Worm (Caenorhabditis elegans): ENCODE results near the gene nspg-7.1.

DNA sequence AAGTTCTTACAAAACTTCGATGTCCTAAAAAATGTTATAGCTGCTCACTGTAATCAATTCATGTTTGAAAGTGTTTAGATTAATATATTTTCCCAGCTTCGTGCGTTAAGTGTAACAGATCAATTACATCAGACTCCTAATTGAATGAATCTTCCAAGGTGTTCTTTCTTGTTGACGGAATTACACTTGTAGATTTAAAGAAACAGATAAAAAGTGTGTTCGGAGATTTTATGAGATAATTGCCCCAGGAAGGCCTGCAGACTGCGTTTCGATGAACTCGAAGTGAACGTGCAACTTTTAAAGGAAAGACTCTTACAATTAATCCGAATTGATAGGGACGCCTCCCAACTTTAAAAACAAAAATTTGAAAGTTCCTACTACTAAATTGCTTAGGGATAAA lies 41.0 kb downstream of the nspg-7.1 start:
- TF ChIP-seq mls-2 (tag; optimal IDR thresholded peaks at IDR 0.05) (no peak), sptf-1 (tag; optimal IDR thresholded peaks at IDR 0.05) (no peak), nhr-12 (tag; optimal IDR thresholded peaks at IDR 0.05) (no peak), pha-4 (tag; optimal IDR thresholded peaks at IDR 0.05) (no peak), elt-3 (tag; optimal IDR thresholded peaks at IDR 0.05) (no peak), nhr-237 (tag; optimal IDR thresholded peaks at IDR 0.05) (no peak), nhr-2 (tag; optimal IDR thresholded peaks at IDR 0.05) (no peak), unc-62 (GFP tag; optimal IDR thresholded peaks at IDR 0.05) (no peak), snpc-4 (tag; optimal IDR thresholded peaks at IDR 0.05) (no peak), tbx-8 (GFP tag; optimal IDR thresholded peaks at IDR 0.05) (no peak), nhr-28 (tag; optimal IDR thresholded peaks at IDR 0.05) (no peak), ztf-11 (tag; optimal IDR thresholded peaks at IDR 0.05) (no peak), ham-2 (GFP tag; optimal IDR thresholded peaks at IDR 0.05) (no peak), mep-1 (tag; optimal IDR thresholded peaks at IDR 0.05) (no peak)
